Worm (Caenorhabditis elegans) whole organism, L4 larva: ENCODE results near the gene srt-70.
A peak's percentile ranks its signal among the peaks of the same experiment; 100 is the strongest.

Experiments used
- F49E8.2 ChIP-seq: sonication (generic microtip); optimal IDR thresholded peaks from 2 replicates; lab custom pipeline; 2016; ENCODE audit warnings: missing compliant biosample characterization, mild to moderate bottlenecking, missing genetic modification characterization, borderline replicate concordance
- R02D3.7 ChIP-seq: fragments of 150-350 bp; sonication (generic microtip); optimal IDR thresholded peaks from 3 replicates; lab custom pipeline; 2014; ENCODE audit warnings: missing biosample characterization, missing genetic modification characterization
- aly-2 ChIP-seq: sonication (generic microtip); optimal IDR thresholded peaks from 2 replicates; lab custom pipeline; 2018; ENCODE audit warnings: missing biosample characterization, missing genetic modification characterization
- arid-1 ChIP-seq: fragments of 200-800 bp; sonication (Bioruptor generic); conservative IDR thresholded peaks from 2 replicates; pipeline ENCODE4 v1.3.6; 2022; ENCODE audit warnings: missing genetic modification reagents, missing genetic modification characterization, missing compliant biosample characterization
- fos-1 ChIP-seq: fragments of 150-350 bp; optimal IDR thresholded peaks from 2 replicates; lab custom pipeline; 2014; ENCODE audit warnings: missing biosample characterization, missing genetic modification characterization
- lin-1 ChIP-seq: fragments of 200-800 bp; sonication (Bioruptor generic); IDR thresholded peaks from 2 replicates; pipeline ENCODE4 v1.3.6; 2022; ENCODE audit warnings: missing genetic modification reagents, missing genetic modification characterization, missing compliant biosample characterization
- lin-29 ChIP-seq: fragments of 200-800 bp; sonication (Bioruptor generic); IDR thresholded peaks from 2 replicates; pipeline ENCODE4 v1.3.6; 2022; ENCODE audit warnings: missing genetic modification reagents, missing genetic modification characterization, missing compliant biosample characterization
- nhr-11 ChIP-seq: fragments of 150-350 bp; optimal IDR thresholded peaks from 2 replicates; lab custom pipeline; 2014; ENCODE audit warnings: missing biosample characterization, missing genetic modification characterization
- nhr-76 ChIP-seq: fragments of 150-350 bp; optimal IDR thresholded peaks from 2 replicates; lab custom pipeline; 2014; ENCODE audit warnings: missing biosample characterization, missing genetic modification characterization
- nhr-77 ChIP-seq: fragments of 150-350 bp; optimal IDR thresholded peaks from 2 replicates; lab custom pipeline; 2014; ENCODE audit warnings: missing biosample characterization, missing genetic modification characterization
- tag-97 ChIP-seq: fragments of 200-800 bp; sonication (Bioruptor generic); IDR thresholded peaks from 2 replicates; pipeline ENCODE4 v1.3.6; 2022; ENCODE audit warnings: missing genetic modification characterization, missing compliant biosample characterization
- zag-1 ChIP-seq: fragments of 150-350 bp; optimal IDR thresholded peaks from 2 replicates; lab custom pipeline; 2014; ENCODE audit warnings: missing biosample characterization, missing genetic modification characterization
- ztf-11 ChIP-seq: fragments of 150-350 bp; optimal IDR thresholded peaks from 2 replicates; lab custom pipeline; 2014; ENCODE audit warnings: missing biosample characterization, missing genetic modification characterization

- TF ChIP-seq R02D3.7 (tag; lab: Kevin White, UChicago), result no peak
- peak; percentile 93 for TF ChIP-seq lin-1 (GFP tag; lab: Robert Waterston, UW)
- TF ChIP-seq lin-29 (GFP tag; lab: Robert Waterston, UW), result no peak
- peak; percentile 85 for TF ChIP-seq nhr-11 (tag; lab: Kevin White, UChicago)
- peak; percentile 89 for TF ChIP-seq nhr-77 (tag; lab: Kevin White, UChicago)
- no peak for TF ChIP-seq tag-97 (GFP tag; lab: Robert Waterston, UW)
- no peak for TF ChIP-seq fos-1
- no peak for TF ChIP-seq F49E8.2 (tag; lab: Kevin White, UChicago)
- no peak for TF ChIP-seq ztf-11 (tag; lab: Kevin White, UChicago)
- no peak for TF ChIP-seq aly-2 (tag; lab: Kevin White, UChicago)
- TF ChIP-seq arid-1 (GFP tag; lab: Robert Waterston, UW), result peak; percentile 50; the same call in 1 of the 2 replicates
- TF ChIP-seq zag-1 (tag; lab: Kevin White, UChicago), result no peak
- TF ChIP-seq nhr-76 (tag; lab: Kevin White, UChicago), result no peak
These were observed 12.1 kb upstream of the srt-70 start for ce11 chrV:5271487-5271886.
